Comparison of ENCODE assay signal across 1 fruit fly cellular context in the genomic region with DNA sequence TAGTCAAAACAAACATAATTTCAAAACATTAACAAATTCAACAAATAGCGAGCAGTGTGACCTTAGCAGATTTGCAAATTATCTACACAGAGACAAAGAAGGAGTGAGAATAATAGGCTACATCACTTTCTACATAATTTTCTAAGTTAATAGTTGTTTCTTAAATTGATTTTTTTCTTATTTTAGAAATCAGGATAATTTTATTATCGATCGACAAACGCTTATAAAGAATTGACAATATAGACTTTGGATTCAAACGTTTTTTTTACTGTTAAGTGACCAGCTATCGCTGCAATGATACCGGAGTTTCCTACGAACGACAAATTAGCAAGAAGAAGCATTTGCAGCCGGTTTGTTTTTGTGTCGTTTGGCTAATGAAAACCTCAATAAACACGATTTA.
TF ChIP-seq lines count a peak whose summit lies in the region.

A gene (minus strand): TSS at position 87 of the 400 bp plus-strand sequence.
A gene (plus strand): TSS at position 316 of the 400 bp plus-strand sequence.

TF ChIP-seq in whole organism, embryonic, 481 proteins besides CTCF, POLR2A, EP300 and RAD21 (continued from another document and continues in another):
- peak; percentile 61 for TF ChIP-seq pum (GFP tag; optimal IDR thresholded peaks at IDR 0.05; lab: Kevin White, UChicago)
- peak; percentile 55 for TF ChIP-seq Fer2 (tag; optimal IDR thresholded peaks at IDR 0.05; lab: Kevin White, UChicago)
- TF ChIP-seq ro (GFP tag; IDR thresholded peaks at IDR 0.05; lab: Robert Waterston, UW) = no peak
- TF ChIP-seq pho (GFP tag; optimal IDR thresholded peaks at IDR 0.05; lab: Kevin White, UChicago) = peak; percentile 80
- TF ChIP-seq CG1603 (tag; optimal IDR thresholded peaks at IDR 0.05; lab: Kevin White, UChicago) = no peak
- TF ChIP-seq aop (GFP tag; IDR thresholded peaks at IDR 0.05; lab: Robert Waterston, UW) = no peak
- TF ChIP-seq abd-A (tag; optimal IDR thresholded peaks at IDR 0.05; lab: Kevin White, UChicago) = no peak
- TF ChIP-seq CG11696 (GFP tag; IDR thresholded peaks at IDR 0.05; lab: Robert Waterston, UW) = no peak
- peak; percentile 55 for TF ChIP-seq CG9876 (GFP tag; optimal IDR thresholded peaks at IDR 0.05; lab: Kevin White, UChicago)
- peak; percentile 76 for TF ChIP-seq CHES-1-like (GFP tag; optimal IDR thresholded peaks at IDR 0.05; lab: Kevin White, UChicago)
- TF ChIP-seq en (GFP tag; optimal IDR thresholded peaks at IDR 0.05; lab: Kevin White, UChicago) = no peak
- no peak for TF ChIP-seq corto (GFP tag; optimal IDR thresholded peaks at IDR 0.05; lab: Kevin White, UChicago)
- peak; percentile 22 for TF ChIP-seq CG18011 (GFP tag; optimal IDR thresholded peaks at IDR 0.05; lab: Kevin White, UChicago)
- peak; percentile 31 for TF ChIP-seq NC2β (GFP tag; optimal IDR thresholded peaks at IDR 0.05; lab: Kevin White, UChicago)
- TF ChIP-seq Bdp1 (GFP tag; optimal IDR thresholded peaks at IDR 0.05; lab: Kevin White, UChicago) = no peak
- no peak for TF ChIP-seq ci (GFP tag; IDR thresholded peaks at IDR 0.05; lab: Robert Waterston, UW)
- peak; percentile 37 for TF ChIP-seq HmgD (GFP tag; optimal IDR thresholded peaks at IDR 0.05; lab: Kevin White, UChicago)
- TF ChIP-seq CG12659 (GFP tag; optimal IDR thresholded peaks at IDR 0.05; lab: Kevin White, UChicago) = peak; percentile 74
- peak; percentile 95 for TF ChIP-seq Ets65A (GFP tag; lab: Kevin White, UChicago)
- no peak for TF ChIP-seq CG17802 (tag; optimal IDR thresholded peaks at IDR 0.05; lab: Kevin White, UChicago)
- no peak for TF ChIP-seq CG7271 (tag; optimal IDR thresholded peaks at IDR 0.05; lab: Kevin White, UChicago)
- TF ChIP-seq jing (GFP tag; optimal IDR thresholded peaks at IDR 0.05; lab: Kevin White, UChicago) = no peak
- TF ChIP-seq Hmx (GFP tag; optimal IDR thresholded peaks at IDR 0.05; lab: Kevin White, UChicago) = no peak
- TF ChIP-seq CG3163 (GFP tag; optimal IDR thresholded peaks at IDR 0.05; lab: Kevin White, UChicago) = peak; percentile 6
- TF ChIP-seq CG1792 (GFP tag; optimal IDR thresholded peaks at IDR 0.05; lab: Kevin White, UChicago) = peak; percentile 7
- TF ChIP-seq tup (GFP tag; optimal IDR thresholded peaks at IDR 0.05; lab: Kevin White, UChicago) = no peak
- no peak for TF ChIP-seq CG6654 (GFP tag; optimal IDR thresholded peaks at IDR 0.05; lab: Kevin White, UChicago)
- no peak for TF ChIP-seq Lpt (GFP tag; optimal IDR thresholded peaks at IDR 0.05; lab: Kevin White, UChicago)
- peak; percentile 65 for TF ChIP-seq Scr (GFP tag; IDR thresholded peaks at IDR 0.05; lab: Robert Waterston, UW; ENCODE audit: partially characterized antibody)
- 0 out of 2 replicates have a peak, but pooled peaks have one; percentile 14 for TF ChIP-seq CG17328 (GFP tag; IDR thresholded peaks at IDR 0.05; lab: Robert Waterston, UW)
- peak; percentile 72; the same call in 2 of the 3 replicates for TF ChIP-seq tgo (GFP tag; IDR thresholded peaks at IDR 0.05; lab: Robert Waterston, UW)
- no peak for TF ChIP-seq Elba2 (GFP tag; optimal IDR thresholded peaks at IDR 0.05; lab: Kevin White, UChicago)
- peak; percentile 69; the same call in 2 of the 3 replicates for TF ChIP-seq zfh1 (GFP tag; IDR thresholded peaks at IDR 0.05; lab: Robert Waterston, UW)
- TF ChIP-seq emc (GFP tag; optimal IDR thresholded peaks at IDR 0.05; lab: Kevin White, UChicago) = peak; percentile 56
- peak; percentile 78 for TF ChIP-seq sisA (GFP tag; IDR thresholded peaks at IDR 0.05; lab: Robert Waterston, UW)
- TF ChIP-seq ato (GFP tag; IDR thresholded peaks at IDR 0.05; lab: Robert Waterston, UW; ENCODE audit: partially characterized antibody) = no peak
- no peak for TF ChIP-seq cg (GFP tag; optimal IDR thresholded peaks at IDR 0.05; lab: Kevin White, UChicago)
- TF ChIP-seq Abd-B (GFP tag; optimal IDR thresholded peaks at IDR 0.05; lab: Kevin White, UChicago) = peak; percentile 58
- peak; percentile 60 for TF ChIP-seq Max (GFP tag; optimal IDR thresholded peaks at IDR 0.05; lab: Kevin White, UChicago)
- TF ChIP-seq eve (GFP tag; optimal IDR thresholded peaks at IDR 0.05; lab: Kevin White, UChicago) = no peak
- TF ChIP-seq unc-4 (GFP tag; IDR thresholded peaks at IDR 0.05; lab: Robert Waterston, UW; ENCODE audit: partially characterized antibody) = peak; percentile 63; the same call in 1 of the 2 replicates
- no peak for TF ChIP-seq CG6683 (GFP tag; optimal IDR thresholded peaks at IDR 0.05; lab: Kevin White, UChicago)
- peak; percentile 93 for TF ChIP-seq Med (GFP tag; lab: Kevin White, UChicago)
- no peak for TF ChIP-seq sr (GFP tag; IDR thresholded peaks at IDR 0.05; lab: Robert Waterston, UW)
- peak; percentile 88 for TF ChIP-seq Ptx1 (GFP tag; IDR thresholded peaks at IDR 0.05; lab: Robert Waterston, UW)
- TF ChIP-seq gt (GFP tag; IDR thresholded peaks at IDR 0.05; lab: Robert Waterston, UW) = no peak
- TF ChIP-seq CG10654 (GFP tag; optimal IDR thresholded peaks at IDR 0.05; lab: Kevin White, UChicago) = peak; percentile 50
- TF ChIP-seq Adf1 (GFP tag; IDR thresholded peaks at IDR 0.05; lab: Robert Waterston, UW) = no peak
- TF ChIP-seq gsb-n (tag; optimal IDR thresholded peaks at IDR 0.05; lab: Kevin White, UChicago) = no peak
- no peak for TF ChIP-seq Sox100B (GFP tag; optimal IDR thresholded peaks at IDR 0.05; lab: Kevin White, UChicago)
- peak; percentile 33; the same call in 1 of the 2 replicates for TF ChIP-seq CG1024 (GFP tag; IDR thresholded peaks at IDR 0.05; lab: Robert Waterston, UW)
- peak; percentile 37 for TF ChIP-seq Atf3 (GFP tag; optimal IDR thresholded peaks at IDR 0.05; lab: Kevin White, UChicago)
- peak; percentile 48 for TF ChIP-seq Ets97D (GFP tag; optimal IDR thresholded peaks at IDR 0.05; lab: Kevin White, UChicago)
- TF ChIP-seq mam (GFP tag; optimal IDR thresholded peaks at IDR 0.05; lab: Kevin White, UChicago) = peak; percentile 88
- no peak for TF ChIP-seq ash1 (GFP tag; optimal IDR thresholded peaks at IDR 0.05; lab: Kevin White, UChicago)
- no peak for TF ChIP-seq oc (tag; optimal IDR thresholded peaks at IDR 0.05; lab: Kevin White, UChicago)
- TF ChIP-seq Atf-2 (GFP tag; optimal IDR thresholded peaks at IDR 0.05; lab: Kevin White, UChicago) = peak; percentile 63
- TF ChIP-seq bab2 (GFP tag; optimal IDR thresholded peaks at IDR 0.05; lab: Kevin White, UChicago) = peak; percentile 68
- no peak for TF ChIP-seq pan (optimal IDR thresholded peaks at IDR 0.05; lab: Kevin White, UChicago)
- TF ChIP-seq pan (GFP tag; optimal IDR thresholded peaks at IDR 0.05 in 1 of 2, IDR thresholded peaks at IDR 0.05 in 1 of 2) = peak in 1 of 2 experiments; percentile 79
- no peak for TF ChIP-seq Stat92E (GFP tag; optimal IDR thresholded peaks at IDR 0.05; lab: Kevin White, UChicago)
- peak; percentile 13; the same call in 1 of the 3 replicates for TF ChIP-seq CG3726 (GFP tag; IDR thresholded peaks at IDR 0.05; lab: Robert Waterston, UW)
- no peak for TF ChIP-seq MTF-1 (GFP tag; optimal IDR thresholded peaks at IDR 0.05; lab: Kevin White, UChicago; ENCODE audit: borderline replicate concordance)
- peak; percentile 87 for TF ChIP-seq sob (GFP tag; IDR thresholded peaks at IDR 0.05; lab: Robert Waterston, UW)
- TF ChIP-seq PHDP (tag; optimal IDR thresholded peaks at IDR 0.05; lab: Kevin White, UChicago) = peak; percentile 56
- TF ChIP-seq Xbp1 (GFP tag; optimal IDR thresholded peaks at IDR 0.05; lab: Kevin White, UChicago) = peak; percentile 82
- no peak for TF ChIP-seq CG6254 (GFP tag; optimal IDR thresholded peaks at IDR 0.05; lab: Kevin White, UChicago)
- TF ChIP-seq CG11456 (GFP tag; IDR thresholded peaks at IDR 0.05; lab: Robert Waterston, UW) = peak; percentile 58; the same call in 1 of the 3 replicates
- TF ChIP-seq chn (GFP tag; optimal IDR thresholded peaks at IDR 0.05; lab: Kevin White, UChicago) = peak; percentile 46
- TF ChIP-seq CG18476 (GFP tag; optimal IDR thresholded peaks at IDR 0.05; lab: Kevin White, UChicago) = peak; percentile 60
- no peak for TF ChIP-seq CG12769 (tag; optimal IDR thresholded peaks at IDR 0.05; lab: Kevin White, UChicago)
- TF ChIP-seq CG7556 (GFP tag; optimal IDR thresholded peaks at IDR 0.05; lab: Kevin White, UChicago) = peak; percentile 37
- peak; percentile 49 for TF ChIP-seq fd3F (GFP tag; optimal IDR thresholded peaks at IDR 0.05; lab: Kevin White, UChicago)
- no peak for TF ChIP-seq br (optimal IDR thresholded peaks at IDR 0.05; lab: Kevin White, UChicago)
- peak; percentile 59; the same call in 2 of the 3 replicates for TF ChIP-seq knrl (GFP tag; IDR thresholded peaks at IDR 0.05; lab: Robert Waterston, UW; ENCODE audit: partially characterized antibody)
- TF ChIP-seq CG10209 (GFP tag; optimal IDR thresholded peaks at IDR 0.05; lab: Kevin White, UChicago) = peak; percentile 40
- TF ChIP-seq CG12155 (GFP tag; optimal IDR thresholded peaks at IDR 0.05; lab: Kevin White, UChicago) = peak; percentile 69
- peak; percentile 29; the same call in 1 of the 3 replicates for TF ChIP-seq C15 (GFP tag; IDR thresholded peaks at IDR 0.05; lab: Robert Waterston, UW)
- TF ChIP-seq CG8765 (GFP tag; IDR thresholded peaks at IDR 0.05; lab: Robert Waterston, UW) = peak; percentile 65
- TF ChIP-seq crc (GFP tag; optimal IDR thresholded peaks at IDR 0.05; lab: Kevin White, UChicago) = peak; percentile 52
- TF ChIP-seq CG2120 (GFP tag; optimal IDR thresholded peaks at IDR 0.05; lab: Kevin White, UChicago) = peak; percentile 85
- peak; percentile 80 for TF ChIP-seq dysf (GFP tag; IDR thresholded peaks at IDR 0.05; lab: Robert Waterston, UW)
- TF ChIP-seq CG8944 (GFP tag; optimal IDR thresholded peaks at IDR 0.05; lab: Kevin White, UChicago) = peak; percentile 50
- no peak for TF ChIP-seq z (GFP tag; IDR thresholded peaks at IDR 0.05; lab: Robert Waterston, UW)
- TF ChIP-seq CG4424 (GFP tag; optimal IDR thresholded peaks at IDR 0.05; lab: Kevin White, UChicago) = peak; percentile 65
- peak; percentile 47 for TF ChIP-seq cato (GFP tag; optimal IDR thresholded peaks at IDR 0.05; lab: Kevin White, UChicago; ENCODE audit: borderline replicate concordance)
- peak; percentile 45 for TF ChIP-seq CG16815 (GFP tag; optimal IDR thresholded peaks at IDR 0.05; lab: Kevin White, UChicago)
- TF ChIP-seq eyg (GFP tag; optimal IDR thresholded peaks at IDR 0.05; lab: Kevin White, UChicago) = no peak
- TF ChIP-seq croc (GFP tag; conservative IDR thresholded peaks at IDR 0.05; lab: Robert Waterston, UW) = peak; percentile 55
- no peak for TF ChIP-seq CG2199 (GFP tag; IDR thresholded peaks at IDR 0.05; lab: Robert Waterston, UW)
- TF ChIP-seq CG18764 (GFP tag; optimal IDR thresholded peaks at IDR 0.05; lab: Kevin White, UChicago) = peak; percentile 57
- peak; percentile 83 for TF ChIP-seq lmd (GFP tag; IDR thresholded peaks at IDR 0.05; lab: Robert Waterston, UW)
- TF ChIP-seq CG3065 (GFP tag; optimal IDR thresholded peaks at IDR 0.05; lab: Kevin White, UChicago) = peak; percentile 32
- TF ChIP-seq CG2129 (GFP tag; IDR thresholded peaks at IDR 0.05; lab: Robert Waterston, UW; ENCODE audit: partially characterized antibody) = no peak
- TF ChIP-seq CG14014 (GFP tag; IDR thresholded peaks at IDR 0.05; lab: Robert Waterston, UW) = peak; percentile 72
- peak; percentile 73 for TF ChIP-seq GATAe (GFP tag; conservative IDR thresholded peaks at IDR 0.05; lab: Robert Waterston, UW)
- TF ChIP-seq CG8388 (GFP tag; optimal IDR thresholded peaks at IDR 0.05; lab: Kevin White, UChicago) = peak; percentile 23
- peak; percentile 71 for TF ChIP-seq rib (GFP tag; IDR thresholded peaks at IDR 0.05; lab: Robert Waterston, UW)
- peak; percentile 77 for TF ChIP-seq vvl (GFP tag; IDR thresholded peaks at IDR 0.05; lab: Robert Waterston, UW)
- TF ChIP-seq Dref (GFP tag; IDR thresholded peaks at IDR 0.05; lab: Robert Waterston, UW) = peak; percentile 8; the same call in 1 of the 2 replicates
- TF ChIP-seq E2f1 (GFP tag; IDR thresholded peaks at IDR 0.05; lab: Robert Waterston, UW) = peak; percentile 72
- no peak for TF ChIP-seq grn (GFP tag; optimal IDR thresholded peaks at IDR 0.05; lab: Kevin White, UChicago)
- TF ChIP-seq CG14050 (GFP tag; IDR thresholded peaks at IDR 0.05; lab: Robert Waterston, UW) = peak; percentile 43; the same call in 1 of the 3 replicates
- peak; percentile 27 for TF ChIP-seq mirr (GFP tag; optimal IDR thresholded peaks at IDR 0.05; lab: Kevin White, UChicago)
- TF ChIP-seq wor (GFP tag; IDR thresholded peaks at IDR 0.05; lab: Robert Waterston, UW) = no peak
- peak; percentile 65 for TF ChIP-seq bcd (GFP tag; optimal IDR thresholded peaks at IDR 0.05; lab: Kevin White, UChicago)
- TF ChIP-seq HLH3B (GFP tag; IDR thresholded peaks at IDR 0.05; lab: Robert Waterston, UW) = peak; percentile 63
- TF ChIP-seq CG9817 (tag; optimal IDR thresholded peaks at IDR 0.05; lab: Kevin White, UChicago) = peak; percentile 61
- TF ChIP-seq Dip2 (GFP tag; IDR thresholded peaks at IDR 0.05; lab: Robert Waterston, UW) = no peak
- TF ChIP-seq CG9215 (GFP tag; IDR thresholded peaks at IDR 0.05; lab: Robert Waterston, UW) = peak; percentile 81
- TF ChIP-seq CG11398 (GFP tag; optimal IDR thresholded peaks at IDR 0.05; lab: Kevin White, UChicago) = no peak
- peak; percentile 60 for TF ChIP-seq E2f2 (GFP tag; IDR thresholded peaks at IDR 0.05; lab: Robert Waterston, UW)
- TF ChIP-seq grau (tag; optimal IDR thresholded peaks at IDR 0.05; lab: Kevin White, UChicago) = peak; percentile 76
- no peak for TF ChIP-seq CG4282 (GFP tag; optimal IDR thresholded peaks at IDR 0.05; lab: Kevin White, UChicago)
- TF ChIP-seq CG32772 (GFP tag; IDR thresholded peaks at IDR 0.05; lab: Robert Waterston, UW) = peak; percentile 69
- peak; percentile 63 for TF ChIP-seq gfzf (GFP tag; optimal IDR thresholded peaks at IDR 0.05; lab: Kevin White, UChicago)
- TF ChIP-seq Gug (GFP tag; IDR thresholded peaks at IDR 0.05; lab: Robert Waterston, UW) = peak; percentile 61; the same call in 3 of the 4 replicates
- TF ChIP-seq CG7928 (GFP tag; optimal IDR thresholded peaks at IDR 0.05; lab: Kevin White, UChicago) = no peak
- TF ChIP-seq phol (tag; optimal IDR thresholded peaks at IDR 0.05; lab: Kevin White, UChicago) = peak; percentile 70
- no peak for TF ChIP-seq tna (GFP tag; IDR thresholded peaks at IDR 0.05; lab: Robert Waterston, UW; ENCODE audit: partially characterized antibody)
- no peak for TF ChIP-seq pfk (GFP tag; optimal IDR thresholded peaks at IDR 0.05; lab: Kevin White, UChicago)
- no peak for TF ChIP-seq tap (tag; optimal IDR thresholded peaks at IDR 0.05; lab: Kevin White, UChicago)
- TF ChIP-seq slou (GFP tag; optimal IDR thresholded peaks at IDR 0.05; lab: Kevin White, UChicago) = peak; percentile 67
- TF ChIP-seq NK7.1 (GFP tag; optimal IDR thresholded peaks at IDR 0.05; lab: Kevin White, UChicago) = no peak
- peak; percentile 7 for TF ChIP-seq CG2116 (GFP tag; optimal IDR thresholded peaks at IDR 0.05; lab: Kevin White, UChicago)
- peak; percentile 53 for TF ChIP-seq CG12104 (GFP tag; optimal IDR thresholded peaks at IDR 0.05; lab: Kevin White, UChicago)
